Worm (Caenorhabditis elegans): ENCODE results near the gene lipl-8.

lipl-8 gene

ce11 chrV:14784787-14785186, 36.3 kb upstream of the lipl-8 start:
- TF ChIP-seq scrt-1 (GFP tag; IDR thresholded peaks at IDR 0.05) (no peak), tbx-11 (GFP tag; IDR thresholded peaks at IDR 0.05) (no peak), ceh-13 (GFP tag; optimal IDR thresholded peaks at IDR 0.05) (no peak), hnd-1 (tag; optimal IDR thresholded peaks at IDR 0.05) (no peak), tbx-37 (GFP tag; conservative IDR thresholded peaks at IDR 0.05) (no peak), sea-1 (GFP tag; conservative IDR thresholded peaks at IDR 0.05) (no peak), hmbx-1 (tag; optimal IDR thresholded peaks at IDR 0.05) (no peak), ceh-36 (tag; optimal IDR thresholded peaks at IDR 0.05) (no peak), flt-1 (GFP tag; IDR thresholded peaks at IDR 0.05) (no peak), tra-4 (tag; optimal IDR thresholded peaks at IDR 0.05) (no peak)

DNA sequence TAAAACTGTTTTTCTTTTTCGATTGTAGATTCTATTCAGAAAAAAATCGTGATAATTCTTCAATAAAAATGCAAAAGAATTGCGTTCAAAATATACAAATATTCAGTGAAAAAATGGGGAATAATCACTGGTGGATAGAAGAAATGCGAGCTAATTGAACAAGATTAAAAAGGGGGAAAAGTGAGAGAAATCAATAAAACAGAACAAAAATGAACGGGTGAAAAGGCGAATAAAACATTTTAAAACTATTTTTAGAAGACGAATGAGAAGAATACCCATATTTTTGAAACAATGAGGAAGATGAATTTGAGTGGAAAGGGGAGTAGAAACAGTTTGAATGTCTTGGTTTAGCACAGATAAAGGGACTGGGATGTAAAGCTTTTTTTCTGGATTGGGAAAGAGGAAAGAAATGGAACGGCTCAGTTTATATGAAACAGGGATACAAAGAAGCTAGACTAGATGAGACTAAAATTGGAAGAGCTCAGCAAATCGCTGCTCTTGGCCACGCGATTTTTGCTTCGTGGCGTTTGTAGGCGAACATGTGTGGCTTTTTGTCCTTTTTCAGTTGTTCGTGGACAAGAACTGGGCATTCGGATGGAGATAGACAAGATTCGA, 35.8 kb upstream of the lipl-8 start, which contains the start of gene Y50E8A.12:
Gene Y50E8A.12, minus strand, starts transcription at position 51 of the 615 bp plus-strand sequence.
- TF ChIP-seq flt-1 (GFP tag; IDR thresholded peaks at IDR 0.05) (no peak), scrt-1 (GFP tag; IDR thresholded peaks at IDR 0.05) (no peak), tra-4 (tag; optimal IDR thresholded peaks at IDR 0.05) (no peak), ama-1 (optimal IDR thresholded peaks at IDR 0.05) (no peak), tbx-37 (GFP tag; conservative IDR thresholded peaks at IDR 0.05) (no peak), pes-1 (GFP tag; IDR thresholded peaks at IDR 0.05) (no peak), tbx-11 (GFP tag; IDR thresholded peaks at IDR 0.05) (no peak), ets-7 (tag; optimal IDR thresholded peaks at IDR 0.05) (no peak), ceh-13 (GFP tag; optimal IDR thresholded peaks at IDR 0.05) (no peak), aly-1 (tag; optimal IDR thresholded peaks at IDR 0.05) (no peak), hmg-4 (GFP tag; optimal IDR thresholded peaks at IDR 0.05) (no peak), B0310.2 (tag; optimal IDR thresholded peaks at IDR 0.05) (no peak), hnd-1 (tag; optimal IDR thresholded peaks at IDR 0.05) (no peak), ceh-36 (tag; optimal IDR thresholded peaks at IDR 0.05) (no peak), sea-1 (GFP tag; conservative IDR thresholded peaks at IDR 0.05) (no peak), F13C5.2 (tag; optimal IDR thresholded peaks at IDR 0.05) (no peak), hmbx-1 (tag; optimal IDR thresholded peaks at IDR 0.05) (no peak)

DNA sequence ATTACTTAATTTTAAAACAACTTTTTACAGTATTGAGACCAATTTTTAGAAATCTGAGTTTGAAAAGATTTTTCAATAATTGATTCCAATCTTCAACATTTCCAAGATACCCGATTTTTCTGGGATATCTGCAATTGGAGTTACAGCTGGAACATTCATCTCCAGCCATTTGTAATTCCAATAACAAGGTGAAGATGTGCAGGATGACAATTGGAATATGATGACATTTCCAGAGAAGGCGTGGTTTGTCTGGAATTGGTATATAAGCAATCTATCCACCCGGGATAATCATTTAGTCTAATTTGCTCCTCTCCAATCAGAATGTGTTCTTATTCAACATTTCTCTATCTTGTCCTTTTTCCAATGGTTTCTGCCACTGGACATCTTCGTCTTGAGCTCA, 32.6 kb upstream of the lipl-8 start, which contains the start of gene Y50E8A.11:
Gene Y50E8A.11, plus strand, starts transcription at position 301 of the 400 bp plus-strand sequence.
- TF ChIP-seq flt-1 (GFP tag; IDR thresholded peaks at IDR 0.05) (no peak), ceh-36 (tag; optimal IDR thresholded peaks at IDR 0.05) (no peak), hnd-1 (tag; optimal IDR thresholded peaks at IDR 0.05) (no peak), aly-1 (tag; optimal IDR thresholded peaks at IDR 0.05) (no peak)

DNA sequence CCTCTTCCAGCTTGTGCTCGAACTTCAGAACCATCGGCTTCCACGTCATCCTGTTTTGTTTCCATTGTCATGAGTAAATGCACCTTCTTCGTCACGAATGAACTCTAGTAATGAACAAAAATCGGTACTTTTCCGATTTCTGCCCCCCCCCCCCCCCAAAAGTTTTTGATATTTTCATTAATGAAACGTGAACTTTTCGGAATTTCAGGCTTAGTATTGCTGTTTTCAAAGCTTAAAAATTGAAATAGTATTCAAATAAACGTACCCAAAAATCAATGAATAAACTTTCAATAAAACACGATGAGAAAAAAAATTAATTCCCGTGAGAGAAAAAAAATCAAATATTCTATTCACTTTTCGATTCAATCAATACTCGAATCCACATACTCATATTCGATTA, 31.1 kb upstream of the lipl-8 start, which contains the start of the genes scrm-7 and Y50E8A.10:
Gene scrm-7, minus strand, starts transcription at position 101 of the 400 bp plus-strand sequence.
Gene Y50E8A.10, plus strand, starts transcription at position 353 of the 400 bp plus-strand sequence.
- TF ChIP-seq sea-1 (GFP tag; conservative IDR thresholded peaks at IDR 0.05) (no peak), F13C5.2 (tag; optimal IDR thresholded peaks at IDR 0.05) (no peak), ets-7 (tag; optimal IDR thresholded peaks at IDR 0.05) (no peak), scrt-1 (GFP tag; IDR thresholded peaks at IDR 0.05) (no peak), tbx-11 (GFP tag; IDR thresholded peaks at IDR 0.05) (no peak), flt-1 (GFP tag; IDR thresholded peaks at IDR 0.05) (no peak), hnd-1 (tag; optimal IDR thresholded peaks at IDR 0.05) (no peak), tra-4 (tag; optimal IDR thresholded peaks at IDR 0.05) (no peak), hmg-4 (GFP tag; optimal IDR thresholded peaks at IDR 0.05) (no peak), ceh-13 (GFP tag; optimal IDR thresholded peaks at IDR 0.05) (no peak), aly-1 (tag; optimal IDR thresholded peaks at IDR 0.05) (no peak), ceh-36 (tag; optimal IDR thresholded peaks at IDR 0.05) (no peak), ama-1 (optimal IDR thresholded peaks at IDR 0.05) (no peak), tbx-37 (GFP tag; conservative IDR thresholded peaks at IDR 0.05) (no peak), hmbx-1 (tag; optimal IDR thresholded peaks at IDR 0.05) (no peak), pes-1 (GFP tag; IDR thresholded peaks at IDR 0.05) (no peak)

- no peak for TF ChIP-seq F13C5.2 (tag; optimal IDR thresholded peaks at IDR 0.05)
- TF ChIP-seq scrt-1 (GFP tag; IDR thresholded peaks at IDR 0.05): no peak
- TF ChIP-seq ceh-36 (tag; optimal IDR thresholded peaks at IDR 0.05): no peak
- TF ChIP-seq hnd-1 (tag; optimal IDR thresholded peaks at IDR 0.05): no peak
- no peak for TF ChIP-seq aly-1 (tag; optimal IDR thresholded peaks at IDR 0.05)
- TF ChIP-seq ets-7 (tag; optimal IDR thresholded peaks at IDR 0.05): no peak
- no peak for TF ChIP-seq B0310.2 (tag; optimal IDR thresholded peaks at IDR 0.05)
- no peak for TF ChIP-seq ceh-13 (GFP tag; optimal IDR thresholded peaks at IDR 0.05)
- no peak for TF ChIP-seq hmbx-1 (tag; optimal IDR thresholded peaks at IDR 0.05)
- TF ChIP-seq sea-1 (GFP tag; conservative IDR thresholded peaks at IDR 0.05): no peak
- TF ChIP-seq tra-4 (tag; optimal IDR thresholded peaks at IDR 0.05): no peak
- TF ChIP-seq hmg-4 (GFP tag; optimal IDR thresholded peaks at IDR 0.05): no peak
- TF ChIP-seq tbx-11 (GFP tag; IDR thresholded peaks at IDR 0.05): no peak
- no peak for TF ChIP-seq pes-1 (GFP tag; IDR thresholded peaks at IDR 0.05)
These were observed 24.5 kb upstream of the lipl-8 start, which contains the start of gene haf-7 for ce11 chrV:14773048-14773447. TSS of gene haf-7 (plus strand) at chrV:14773258.

ce11 chrV:14763582-14763981, 15.1 kb upstream of the lipl-8 start:
- TF ChIP-seq F13C5.2 (tag; optimal IDR thresholded peaks at IDR 0.05) (no peak), hnd-1 (tag; optimal IDR thresholded peaks at IDR 0.05) (no peak), sea-1 (GFP tag; conservative IDR thresholded peaks at IDR 0.05) (no peak), ceh-13 (GFP tag; optimal IDR thresholded peaks at IDR 0.05) (no peak), ama-1 (optimal IDR thresholded peaks at IDR 0.05) (no peak), scrt-1 (GFP tag; IDR thresholded peaks at IDR 0.05) (no peak), pes-1 (GFP tag; IDR thresholded peaks at IDR 0.05) (no peak), tbx-37 (GFP tag; conservative IDR thresholded peaks at IDR 0.05) (no peak), hmbx-1 (tag; optimal IDR thresholded peaks at IDR 0.05) (no peak), ets-7 (tag; optimal IDR thresholded peaks at IDR 0.05) (no peak), ceh-36 (tag; optimal IDR thresholded peaks at IDR 0.05) (no peak), hmg-4 (GFP tag; optimal IDR thresholded peaks at IDR 0.05) (no peak), tra-4 (tag; optimal IDR thresholded peaks at IDR 0.05) (no peak), B0310.2 (tag; optimal IDR thresholded peaks at IDR 0.05) (no peak), aly-1 (tag; optimal IDR thresholded peaks at IDR 0.05) (no peak), tbx-11 (GFP tag; IDR thresholded peaks at IDR 0.05) (no peak), flt-1 (GFP tag; IDR thresholded peaks at IDR 0.05) (no peak)

DNA sequence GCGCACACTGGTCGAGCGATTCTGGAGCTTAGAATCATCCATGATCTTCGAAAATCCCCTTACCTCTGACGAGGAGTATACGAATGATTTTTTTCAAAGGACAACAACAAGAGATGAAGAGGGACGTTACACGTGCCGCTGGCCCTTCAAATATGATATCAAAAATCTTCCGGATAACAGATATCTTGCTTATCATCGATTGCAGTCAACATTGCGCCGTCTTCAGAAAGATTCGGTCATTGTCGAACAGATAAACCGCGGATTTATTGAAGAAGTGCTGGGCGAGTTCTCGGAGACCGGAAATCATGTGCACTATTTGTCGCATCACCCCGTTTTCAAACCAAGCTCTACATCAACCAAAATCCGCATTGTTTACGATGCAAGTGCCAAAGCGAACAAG, 14.1 kb upstream of the lipl-8 start:
- TF ChIP-seq tbx-37 (GFP tag; conservative IDR thresholded peaks at IDR 0.05) (no peak), sea-1 (GFP tag; conservative IDR thresholded peaks at IDR 0.05) (no peak), ceh-36 (tag; optimal IDR thresholded peaks at IDR 0.05) (no peak)
